Worm (Caenorhabditis elegans): Measurements from ENCODE around the gene F26D2.10.

- no peak for TF ChIP-seq lsy-2 (tag; optimal IDR thresholded peaks at IDR 0.05)
- TF ChIP-seq cnd-1 (tag; optimal IDR thresholded peaks at IDR 0.05): no peak
- no peak for TF ChIP-seq pha-4 (tag; optimal IDR thresholded peaks at IDR 0.05)
- TF ChIP-seq lin-32 (GFP tag; optimal IDR thresholded peaks at IDR 0.05): no peak
- TF ChIP-seq hlh-1 (tag; optimal IDR thresholded peaks at IDR 0.05): no peak
- TF ChIP-seq elt-1 (tag; optimal IDR thresholded peaks at IDR 0.05; ENCODE audit: borderline replicate concordance, insufficient read depth): no peak
- no peak for TF ChIP-seq drap-1 (GFP tag; optimal IDR thresholded peaks at IDR 0.05)
- TF ChIP-seq flh-1 (GFP tag; optimal IDR thresholded peaks at IDR 0.05): no peak
Measured at ce11 chrV:16433471-16433870, 4.1 kb upstream of the F26D2.10 start, which contains the start of gene clec-234.
